Worm (Caenorhabditis elegans) whole organism, L1 larva: ENCODE results near the gene Y46G5A.22.
A peak's percentile ranks its signal among the peaks of the same experiment; 100 is the strongest.

Experiments
- ceh-90 ChIP-seq: sonication (generic microtip); optimal IDR thresholded peaks from 2 replicates; lab custom pipeline; 2016; ENCODE audit warnings: missing genetic modification characterization, missing compliant biosample characterization
- elt-2 ChIP-seq: sonication (generic microtip); optimal IDR thresholded peaks from 2 replicates; lab custom pipeline; 2016; ENCODE audit warnings: missing genetic modification characterization, mild to moderate bottlenecking, inconsistent platforms, missing compliant biosample characterization, missing genetic modification reagents
- lin-13 ChIP-seq: fragments of 150-350 bp; optimal IDR thresholded peaks from 2 replicates; lab custom pipeline; 2014; ENCODE audit warnings: missing biosample characterization, missing genetic modification reagents, missing genetic modification characterization
- nhr-77 ChIP-seq: fragments of 150-350 bp; optimal IDR thresholded peaks from 2 replicates; lab custom pipeline; 2014; ENCODE audit warnings: missing biosample characterization, missing genetic modification characterization
- nhr-90 ChIP-seq: sonication (generic microtip); optimal IDR thresholded peaks from 2 replicates; lab custom pipeline; 2016; ENCODE audit warnings: mild to moderate bottlenecking, missing genetic modification characterization, missing compliant biosample characterization; ENCODE audit not compliant: poor library complexity
- snpc-4 ChIP-seq: fragments of 150-350 bp; optimal IDR thresholded peaks from 2 replicates; lab custom pipeline; 2014; ENCODE audit warnings: missing biosample characterization, missing genetic modification characterization

- TF ChIP-seq elt-2 (tag; lab: Kevin White, UChicago) (peak; percentile 21), snpc-4 (tag; lab: Kevin White, UChicago) (no peak), lin-13 (GFP tag; lab: Kevin White, UChicago) (no peak), ceh-90 (tag; lab: Kevin White, UChicago) (no peak), nhr-90 (tag; lab: Kevin White, UChicago) (no peak), nhr-77 (tag; lab: Kevin White, UChicago) (no peak)
Measured at ce11 chrII:12796040-12796502, 22.3 kb downstream of the Y46G5A.22 start, which contains the start of gene cpt-1.
